Worm (Caenorhabditis elegans): ENCODE data around the gene lec-11.

lec-11 gene

DNA sequence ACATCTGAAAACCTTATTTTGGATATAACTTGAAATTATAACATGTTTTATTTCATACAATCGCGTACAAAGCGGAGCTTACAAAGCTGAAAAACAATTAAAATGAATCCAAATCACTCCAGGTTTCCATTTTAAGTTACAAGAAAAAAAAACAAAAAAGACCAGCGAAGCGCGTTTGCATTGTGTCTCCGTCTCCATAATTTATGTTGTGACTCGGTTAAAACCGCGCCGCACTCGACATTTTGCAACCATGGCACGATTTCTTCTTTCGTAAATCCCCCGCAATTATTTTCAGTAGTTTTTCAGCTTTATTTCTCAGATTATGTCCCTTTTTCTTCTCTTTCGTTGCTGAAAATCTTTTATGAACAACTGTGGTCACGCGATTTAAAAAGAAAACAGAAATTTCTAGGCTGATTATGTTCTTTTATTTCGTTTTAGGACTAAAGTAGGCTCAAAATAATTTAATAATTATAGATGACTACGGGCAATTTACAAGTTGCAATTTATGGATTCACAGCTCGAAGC lies 4.5 kb downstream of the lec-11 start, which contains the start of the genes F38A5.2 and dnj-11 (continued):
- TF ChIP-seq lin-39 (tag; optimal IDR thresholded peaks at IDR 0.05) (peak; percentile 59), hlh-17 (GFP tag; optimal IDR thresholded peaks at IDR 0.05; ENCODE audit: borderline replicate concordance) (no peak), ztf-11 (tag; optimal IDR thresholded peaks at IDR 0.05) (peak in 1 of 2 experiments; percentile 48), nhr-19 (GFP tag; conservative IDR thresholded peaks at IDR 0.05) (peak; percentile 82), nhr-237 (tag; optimal IDR thresholded peaks at IDR 0.05) (peak; percentile 52), pag-3 (tag; optimal IDR thresholded peaks at IDR 0.05; ENCODE audit: borderline replicate concordance, insufficient read depth) (peak; percentile 26), lin-35 (GFP tag; optimal IDR thresholded peaks at IDR 0.05) (peak; percentile 86 to 91), zip-4 (GFP tag; optimal IDR thresholded peaks at IDR 0.05) (peak; percentile 58), hpl-2 (GFP tag; optimal IDR thresholded peaks at IDR 0.05) (peak; percentile 62), nhr-85 (tag) (peak; percentile 92), rnt-1 (tag; optimal IDR thresholded peaks at IDR 0.05) (peak; percentile 90), nhr-20 (tag; optimal IDR thresholded peaks at IDR 0.05) (peak; percentile 87), pax-3 (tag; optimal IDR thresholded peaks at IDR 0.05) (peak; percentile 48), aly-2 (tag; optimal IDR thresholded peaks at IDR 0.05) (peak; percentile 85), nhr-11 (tag; optimal IDR thresholded peaks at IDR 0.05) (no peak), unc-86 (tag; optimal IDR thresholded peaks at IDR 0.05) (peak; percentile 80), irx-1 (tag; optimal IDR thresholded peaks at IDR 0.05) (peak; percentile 75), egl-27 (tag; optimal IDR thresholded peaks at IDR 0.05) (no peak), ama-1 (optimal IDR thresholded peaks at IDR 0.05) (no peak), mep-1 (tag; optimal IDR thresholded peaks at IDR 0.05) (peak; percentile 88), nhr-90 (tag; optimal IDR thresholded peaks at IDR 0.05; ENCODE audit: poor library complexity) (peak; percentile 84), ces-1 (GFP tag; optimal IDR thresholded peaks at IDR 0.05) (no peak), mef-2 (tag; optimal IDR thresholded peaks at IDR 0.05) (no peak), ceh-82 (tag; optimal IDR thresholded peaks at IDR 0.05) (peak; percentile 70 to 93 (median 80)), unc-30 (tag; optimal IDR thresholded peaks at IDR 0.05) (no peak), ceh-63 (GFP tag; optimal IDR thresholded peaks at IDR 0.05) (no peak), lin-14 (GFP tag; optimal IDR thresholded peaks at IDR 0.05) (peak; percentile 89), ceh-90 (tag; optimal IDR thresholded peaks at IDR 0.05) (no peak), tlp-1 (tag; optimal IDR thresholded peaks at IDR 0.05) (no peak), fkh-10 (GFP tag; optimal IDR thresholded peaks at IDR 0.05) (peak; percentile 65), mab-9 (GFP tag; IDR thresholded peaks at IDR 0.05) (no peak), Y116A8C.19 (tag; optimal IDR thresholded peaks at IDR 0.05; ENCODE audit: borderline replicate concordance) (no peak), nhr-84 (tag; optimal IDR thresholded peaks at IDR 0.05) (peak; percentile 19), xbp-1 (tag; optimal IDR thresholded peaks at IDR 0.05) (peak; percentile 86), nhr-71 (tag; optimal IDR thresholded peaks at IDR 0.05) (peak; percentile 90), jun-1 (tag; optimal IDR thresholded peaks at IDR 0.05) (peak; percentile 69), F16B12.6 (tag; optimal IDR thresholded peaks at IDR 0.05) (peak; percentile 60), sox-4 (tag; optimal IDR thresholded peaks at IDR 0.05) (peak; percentile 42), tbx-2 (tag; optimal IDR thresholded peaks at IDR 0.05) (peak; percentile 86), ets-5 (GFP tag; IDR thresholded peaks at IDR 0.05) (no peak), fos-1 (tag; optimal IDR thresholded peaks at IDR 0.05) (peak; percentile 62), unc-98 (GFP tag; IDR thresholded peaks at IDR 0.05) (no peak), ceh-88 (GFP tag; IDR thresholded peaks at IDR 0.05) (peak; percentile 52; the same call in 1 of the 2 replicates), efl-1 (optimal IDR thresholded peaks at IDR 0.05) (peak; percentile 88 to 90), efl-1 (GFP tag; optimal IDR thresholded peaks at IDR 0.05 in 1 of 2) (peak; percentile 83 to 98), nhr-12 (tag; optimal IDR thresholded peaks at IDR 0.05) (no peak), fkh-8 (tag; optimal IDR thresholded peaks at IDR 0.05) (peak; percentile 81), efl-3 (GFP tag; optimal IDR thresholded peaks at IDR 0.05) (no peak), zag-1 (tag; optimal IDR thresholded peaks at IDR 0.05) (no peak)
